Fruit fly (Drosophila melanogaster): ENCODE data around the gene Src64B.

Gene Src64B

dm6 chr3L:4607653-4608052 lies 18.3 kb downstream of the Src64B start (continued):
- no peak for TF ChIP-seq CG6854 (GFP tag; optimal IDR thresholded peaks at IDR 0.05)
- TF ChIP-seq Hr39 (GFP tag; optimal IDR thresholded peaks at IDR 0.05): peak; percentile 60
- TF ChIP-seq CG11294 (GFP tag; IDR thresholded peaks at IDR 0.05): peak; percentile 74
- TF ChIP-seq esn (GFP tag; optimal IDR thresholded peaks at IDR 0.05): peak; percentile 70
- peak; percentile 16 for TF ChIP-seq vri (GFP tag; optimal IDR thresholded peaks at IDR 0.05)
- peak; percentile 84 for TF ChIP-seq svp (GFP tag)
- peak; percentile 83 for TF ChIP-seq Eip78C (GFP tag)
- peak; percentile 51 for TF ChIP-seq Eip75B (GFP tag; optimal IDR thresholded peaks at IDR 0.05)
- TF ChIP-seq acj6 (GFP tag; optimal IDR thresholded peaks at IDR 0.05): peak; percentile 69
- peak; percentile 81 for TF ChIP-seq CG8119 (GFP tag; IDR thresholded peaks at IDR 0.05)
- TF ChIP-seq CG31627 (GFP tag; optimal IDR thresholded peaks at IDR 0.05): peak; percentile 68
- TF ChIP-seq dsx (GFP tag; optimal IDR thresholded peaks at IDR 0.05; ENCODE audit: poor library complexity, severe bottlenecking): peak; percentile 19
- TF ChIP-seq CG10631 (GFP tag; optimal IDR thresholded peaks at IDR 0.05): peak; percentile 68
- TF ChIP-seq CG32006 (GFP tag; optimal IDR thresholded peaks at IDR 0.05): peak; percentile 83
- TF ChIP-seq spab (GFP tag; optimal IDR thresholded peaks at IDR 0.05): peak; percentile 25
- peak; percentile 65 for TF ChIP-seq Sox102F (GFP tag; optimal IDR thresholded peaks at IDR 0.05)
- TF ChIP-seq Smox (GFP tag; optimal IDR thresholded peaks at IDR 0.05): peak; percentile 59
- peak; percentile 48 for TF ChIP-seq CG8319 (GFP tag; optimal IDR thresholded peaks at IDR 0.05)
- TF ChIP-seq Blimp-1 (GFP tag; optimal IDR thresholded peaks at IDR 0.05): peak; percentile 15
- peak in 1 of 2 experiments; percentile 67 for TF ChIP-seq salr (GFP tag; optimal IDR thresholded peaks at IDR 0.05)
- peak; percentile 63 for TF ChIP-seq CG11902 (GFP tag; optimal IDR thresholded peaks at IDR 0.05)
- TF ChIP-seq CG16779 (tag; optimal IDR thresholded peaks at IDR 0.05): no peak
- peak; percentile 74 for TF ChIP-seq OdsH (GFP tag; optimal IDR thresholded peaks at IDR 0.05)
- peak; percentile 52 for TF ChIP-seq Ets96B (tag; optimal IDR thresholded peaks at IDR 0.05)
- TF ChIP-seq CG7368 (GFP tag; optimal IDR thresholded peaks at IDR 0.05): peak; percentile 55
- peak; percentile 87 for TF ChIP-seq Hr4 (GFP tag; optimal IDR thresholded peaks at IDR 0.05)

- no peak for TF ChIP-seq CG11902 (GFP tag; optimal IDR thresholded peaks at IDR 0.05)
- no peak for TF ChIP-seq Blimp-1 (GFP tag; optimal IDR thresholded peaks at IDR 0.05)
- no peak for TF ChIP-seq CG11762 (GFP tag; optimal IDR thresholded peaks at IDR 0.05; ENCODE audit: insufficient read depth)
- TF ChIP-seq svp (GFP tag): peak; percentile 14
- TF ChIP-seq Eip75B (GFP tag; optimal IDR thresholded peaks at IDR 0.05): no peak
- TF ChIP-seq CG1621 (tag; optimal IDR thresholded peaks at IDR 0.05): no peak
Observed at dm6 chr3L:4606739-4607428, 19.1 kb downstream of the Src64B start.

- TF ChIP-seq Blimp-1 (GFP tag; optimal IDR thresholded peaks at IDR 0.05): no peak
- peak; percentile 18 for TF ChIP-seq CG6792 (GFP tag; optimal IDR thresholded peaks at IDR 0.05)
- TF ChIP-seq acj6 (GFP tag; optimal IDR thresholded peaks at IDR 0.05): peak; percentile 31
- TF ChIP-seq CG32006 (GFP tag; optimal IDR thresholded peaks at IDR 0.05): peak; percentile 28
- TF ChIP-seq Eip78C (GFP tag): peak; percentile 76
- no peak for TF ChIP-seq Ets21C (GFP tag; optimal IDR thresholded peaks at IDR 0.05)
- TF ChIP-seq esn (GFP tag; optimal IDR thresholded peaks at IDR 0.05): no peak
- TF ChIP-seq cyc (GFP tag; optimal IDR thresholded peaks at IDR 0.05): no peak
- TF ChIP-seq CG10669 (GFP tag; optimal IDR thresholded peaks at IDR 0.05): peak; percentile 38
- no peak for TF ChIP-seq salr (GFP tag; optimal IDR thresholded peaks at IDR 0.05)
- no peak for TF ChIP-seq CG6276 (GFP tag; optimal IDR thresholded peaks at IDR 0.05)
- peak; percentile 10 to 21 for TF ChIP-seq ss (GFP tag; optimal IDR thresholded peaks at IDR 0.05)
- peak; percentile 55; the same call in 1 of the 3 replicates for TF ChIP-seq CG6163 (GFP tag; IDR thresholded peaks at IDR 0.05)
- TF ChIP-seq Eip75B (GFP tag; optimal IDR thresholded peaks at IDR 0.05): peak; percentile 10
- no peak for TF ChIP-seq Hr38 (GFP tag; optimal IDR thresholded peaks at IDR 0.05)
- TF ChIP-seq Gug (GFP tag; IDR thresholded peaks at IDR 0.05): no peak
- no peak for TF ChIP-seq CG11902 (GFP tag; optimal IDR thresholded peaks at IDR 0.05)
- peak; percentile 57 for TF ChIP-seq dsx (GFP tag; optimal IDR thresholded peaks at IDR 0.05; ENCODE audit: poor library complexity, severe bottlenecking)
- TF ChIP-seq CG4318 (GFP tag; optimal IDR thresholded peaks at IDR 0.05): no peak
- TF ChIP-seq fd59A (GFP tag; optimal IDR thresholded peaks at IDR 0.05): peak; percentile 8
- peak; percentile 3 for TF ChIP-seq CG11762 (GFP tag; optimal IDR thresholded peaks at IDR 0.05; ENCODE audit: insufficient read depth)
- no peak for TF ChIP-seq Met (GFP tag; optimal IDR thresholded peaks at IDR 0.05)
- no peak for TF ChIP-seq CG3919 (GFP tag; optimal IDR thresholded peaks at IDR 0.05)
- peak; percentile 28 for TF ChIP-seq achi (GFP tag; optimal IDR thresholded peaks at IDR 0.05)
- peak; percentile 44 for TF ChIP-seq OdsH (GFP tag; optimal IDR thresholded peaks at IDR 0.05)
- TF ChIP-seq Smox (GFP tag; optimal IDR thresholded peaks at IDR 0.05): no peak
- no peak for TF ChIP-seq CG31627 (GFP tag; optimal IDR thresholded peaks at IDR 0.05)
- no peak for TF ChIP-seq Sox15 (GFP tag; optimal IDR thresholded peaks at IDR 0.05)
- peak; percentile 51 for TF ChIP-seq CG3032 (tag; optimal IDR thresholded peaks at IDR 0.05)
- peak; percentile 53 for TF ChIP-seq CG10631 (GFP tag; optimal IDR thresholded peaks at IDR 0.05)
- TF ChIP-seq spab (GFP tag; optimal IDR thresholded peaks at IDR 0.05): no peak
- peak; percentile 53 for TF ChIP-seq Ets96B (tag; optimal IDR thresholded peaks at IDR 0.05)
Observed at dm6 chr3L:4603439-4603838, 22.6 kb downstream of the Src64B start.

All from whole organism, prepupa.